Comparison of ENCODE assay signal across 4 worm cellular contexts in genomic region chrII:13456622-13457021, ce11.
A peak's percentile ranks its signal among the peaks of the same experiment; 100 is the strongest.
TF ChIP-seq lines count a peak whose summit lies in the region.

No protein-coding gene starts in this region.

TF ChIP-seq in whole organism, L2 larva, 48 proteins besides CTCF, POLR2A, EP300 and RAD21:
- TF ChIP-seq gmeb-1 (tag; optimal IDR thresholded peaks at IDR 0.05; lab: Kevin White, UChicago) (no peak), unc-55 (GFP tag; optimal IDR thresholded peaks at IDR 0.05; lab: Kevin White, UChicago) (peak; percentile 29), snpc-4 (tag; optimal IDR thresholded peaks at IDR 0.05; lab: Kevin White, UChicago) (peak; percentile 58), C34F6.9 (tag; optimal IDR thresholded peaks at IDR 0.05; lab: Kevin White, UChicago) (peak; percentile 48), crh-2 (tag; optimal IDR thresholded peaks at IDR 0.05; lab: Kevin White, UChicago) (peak; percentile 5), aly-2 (tag; optimal IDR thresholded peaks at IDR 0.05; lab: Kevin White, UChicago) (no peak), ztf-11 (tag; optimal IDR thresholded peaks at IDR 0.05; lab: Kevin White, UChicago) (no peak), fos-1 (tag; optimal IDR thresholded peaks at IDR 0.05; lab: Kevin White, UChicago) (peak; percentile 22), sma-9 (GFP tag; optimal IDR thresholded peaks at IDR 0.05; lab: Kevin White, UChicago) (peak; percentile 24), sma-9 (tag; optimal IDR thresholded peaks at IDR 0.05; lab: Kevin White, UChicago) (no peak), lin-11 (tag; optimal IDR thresholded peaks at IDR 0.05; lab: Kevin White, UChicago) (no peak), unc-62 (GFP tag; optimal IDR thresholded peaks at IDR 0.05; lab: Kevin White, UChicago) (no peak), nhr-129 (tag; optimal IDR thresholded peaks at IDR 0.05; lab: Kevin White, UChicago) (peak; percentile 27), nhr-10 (tag; optimal IDR thresholded peaks at IDR 0.05; lab: Kevin White, UChicago) (no peak), F13H6.1 (tag; optimal IDR thresholded peaks at IDR 0.05; lab: Kevin White, UChicago) (peak; percentile 20), ZK546.5 (tag; optimal IDR thresholded peaks at IDR 0.05; lab: Kevin White, UChicago) (no peak), blmp-1 (tag; optimal IDR thresholded peaks at IDR 0.05; lab: Kevin White, UChicago; ENCODE audit: insufficient read depth) (no peak)

TF ChIP-seq in whole organism, L4 larva, 104 proteins besides CTCF, POLR2A, EP300 and RAD21:
- no peak for TF ChIP-seq zip-2 (tag; optimal IDR thresholded peaks at IDR 0.05; lab: Kevin White, UChicago)
- peak; percentile 42 for TF ChIP-seq lin-13 (GFP tag; optimal IDR thresholded peaks at IDR 0.05; lab: Kevin White, UChicago)
- TF ChIP-seq tag-97 (GFP tag; IDR thresholded peaks at IDR 0.05; lab: Robert Waterston, UW): no peak
- peak; percentile 66 for TF ChIP-seq set-16 (GFP tag; IDR thresholded peaks at IDR 0.05; lab: Robert Waterston, UW)
- peak; percentile 28 for TF ChIP-seq mes-2 (tag; optimal IDR thresholded peaks at IDR 0.05; lab: Kevin White, UChicago; ENCODE audit: poor library complexity, severe bottlenecking)
- peak; percentile 41; the same call in 1 of the 2 replicates for TF ChIP-seq dmd-6 (GFP tag; IDR thresholded peaks at IDR 0.05; lab: Robert Waterston, UW)
- peak; percentile 57 for TF ChIP-seq mep-1 (tag; optimal IDR thresholded peaks at IDR 0.05; lab: Kevin White, UChicago)
- TF ChIP-seq nhr-28 (tag; optimal IDR thresholded peaks at IDR 0.05; lab: Kevin White, UChicago): peak; percentile 45
- peak; percentile 34 for TF ChIP-seq dve-1 (tag; optimal IDR thresholded peaks at IDR 0.05; lab: Kevin White, UChicago; ENCODE audit: insufficient read depth)
- TF ChIP-seq hmg-1.1 (GFP tag; IDR thresholded peaks at IDR 0.05; lab: Robert Waterston, UW): peak; percentile 59; the same call in 1 of the 2 replicates
- TF ChIP-seq nhr-48 (tag; optimal IDR thresholded peaks at IDR 0.05; lab: Kevin White, UChicago): no peak
- peak; percentile 75 for TF ChIP-seq hlh-11 (tag; optimal IDR thresholded peaks at IDR 0.05; lab: Kevin White, UChicago)
- TF ChIP-seq nhr-77 (tag; optimal IDR thresholded peaks at IDR 0.05; lab: Kevin White, UChicago): peak; percentile 33
- TF ChIP-seq unc-62 (GFP tag; optimal IDR thresholded peaks at IDR 0.05 in 1 of 2; lab: Kevin White, UChicago): peak in 1 of 2 experiments; percentile 77
- TF ChIP-seq unc-62 (tag; optimal IDR thresholded peaks at IDR 0.05; lab: Kevin White, UChicago): no peak
- no peak for TF ChIP-seq Y48G9A.11 (GFP tag; IDR thresholded peaks at IDR 0.05; lab: Robert Waterston, UW)
- TF ChIP-seq daf-16 (GFP tag; optimal IDR thresholded peaks at IDR 0.05; lab: Kevin White, UChicago): no peak
- peak; percentile 19 for TF ChIP-seq daf-16 (tag; optimal IDR thresholded peaks at IDR 0.05; lab: Kevin White, UChicago)
- no peak for TF ChIP-seq F49E8.2 (tag; optimal IDR thresholded peaks at IDR 0.05; lab: Kevin White, UChicago; ENCODE audit: borderline replicate concordance)
- TF ChIP-seq lim-7 (GFP tag; IDR thresholded peaks at IDR 0.05; lab: Robert Waterston, UW): 0 out of 2 replicates have a peak, but pooled peaks have one; percentile 50
- peak; percentile 38 for TF ChIP-seq mxl-3 (GFP tag; optimal IDR thresholded peaks at IDR 0.05; lab: Kevin White, UChicago)
- peak; percentile 69 for TF ChIP-seq aha-1 (tag; lab: Kevin White, UChicago)
- no peak for TF ChIP-seq lsy-2 (tag; optimal IDR thresholded peaks at IDR 0.05; lab: Kevin White, UChicago)
- TF ChIP-seq nhr-42 (GFP tag; IDR thresholded peaks at IDR 0.05; lab: Robert Waterston, UW): no peak
TF ChIP-seq in whole organism, L4 larva: peak in this region for 15.

TF ChIP-seq in whole organism, late embryonic, 69 proteins besides CTCF, POLR2A, EP300 and RAD21:
- TF ChIP-seq C38D4.7 (GFP tag; optimal IDR thresholded peaks at IDR 0.05; lab: Kevin White, UChicago) (no peak), rnt-1 (tag; optimal IDR thresholded peaks at IDR 0.05; lab: Kevin White, UChicago) (peak; percentile 45), lim-6 (tag; optimal IDR thresholded peaks at IDR 0.05; lab: Kevin White, UChicago) (no peak), T23F11.4 (GFP tag; optimal IDR thresholded peaks at IDR 0.05; lab: Kevin White, UChicago) (no peak), zip-5 (tag; optimal IDR thresholded peaks at IDR 0.05; lab: Kevin White, UChicago) (no peak), ttx-3 (tag; optimal IDR thresholded peaks at IDR 0.05; lab: Kevin White, UChicago) (no peak), nhr-232 (tag; optimal IDR thresholded peaks at IDR 0.05; lab: Kevin White, UChicago) (no peak), ahr-1 (tag; optimal IDR thresholded peaks at IDR 0.05; lab: Kevin White, UChicago) (no peak), fkh-10 (GFP tag; optimal IDR thresholded peaks at IDR 0.05; lab: Kevin White, UChicago) (no peak), tbx-2 (tag; optimal IDR thresholded peaks at IDR 0.05; lab: Kevin White, UChicago) (peak; percentile 50), F13H6.1 (tag; optimal IDR thresholded peaks at IDR 0.05; lab: Kevin White, UChicago) (no peak), hlh-13 (GFP tag; optimal IDR thresholded peaks at IDR 0.05; lab: Kevin White, UChicago) (no peak), pax-1 (tag; optimal IDR thresholded peaks at IDR 0.05; lab: Kevin White, UChicago) (no peak), ref-2 (tag; optimal IDR thresholded peaks at IDR 0.05; lab: Kevin White, UChicago) (peak; percentile 72), unc-3 (GFP tag; conservative IDR thresholded peaks at IDR 0.05; lab: Robert Waterston, UW) (no peak), unc-3 (tag; optimal IDR thresholded peaks at IDR 0.05; lab: Kevin White, UChicago) (no peak), unc-55 (GFP tag; optimal IDR thresholded peaks at IDR 0.05; lab: Kevin White, UChicago) (peak; percentile 4), hlh-6 (tag; optimal IDR thresholded peaks at IDR 0.05; lab: Kevin White, UChicago) (peak; percentile 34), ceh-31 (tag; optimal IDR thresholded peaks at IDR 0.05; lab: Kevin White, UChicago) (peak; percentile 24), tbx-7 (tag; optimal IDR thresholded peaks at IDR 0.05; lab: Kevin White, UChicago) (no peak), pqm-1 (tag; optimal IDR thresholded peaks at IDR 0.05; lab: Kevin White, UChicago) (no peak), hlh-15 (tag; optimal IDR thresholded peaks at IDR 0.05; lab: Kevin White, UChicago) (no peak), unc-42 (tag; optimal IDR thresholded peaks at IDR 0.05; lab: Kevin White, UChicago) (peak; percentile 5), ceh-34 (tag; optimal IDR thresholded peaks at IDR 0.05; lab: Kevin White, UChicago) (peak; percentile 54), ceh-30 (tag; optimal IDR thresholded peaks at IDR 0.05; lab: Kevin White, UChicago) (no peak), nfya-1 (tag; optimal IDR thresholded peaks at IDR 0.05; lab: Kevin White, UChicago) (peak; percentile 64), C08G9.2 (tag; optimal IDR thresholded peaks at IDR 0.05; lab: Kevin White, UChicago) (no peak), ceh-18 (tag; optimal IDR thresholded peaks at IDR 0.05; lab: Kevin White, UChicago) (peak; percentile 54)

TF ChIP-seq in whole organism, mixed stage, embryonic, 35 proteins besides CTCF, POLR2A, EP300 and RAD21:
- TF ChIP-seq ceh-43 (GFP tag; optimal IDR thresholded peaks at IDR 0.05; lab: Kevin White, UChicago) (no peak), flh-1 (GFP tag; optimal IDR thresholded peaks at IDR 0.05; lab: Kevin White, UChicago) (no peak), cnd-1 (tag; optimal IDR thresholded peaks at IDR 0.05; lab: Kevin White, UChicago) (peak; percentile 18), sem-2 (GFP tag; optimal IDR thresholded peaks at IDR 0.05; lab: Kevin White, UChicago) (no peak), ham-2 (GFP tag; optimal IDR thresholded peaks at IDR 0.05; lab: Kevin White, UChicago) (no peak), mls-2 (tag; optimal IDR thresholded peaks at IDR 0.05; lab: Kevin White, UChicago) (no peak), pha-4 (tag; optimal IDR thresholded peaks at IDR 0.05; lab: Kevin White, UChicago) (peak; percentile 41), sptf-1 (tag; optimal IDR thresholded peaks at IDR 0.05; lab: Kevin White, UChicago) (no peak), drap-1 (GFP tag; optimal IDR thresholded peaks at IDR 0.05; lab: Kevin White, UChicago) (no peak), hlh-1 (tag; optimal IDR thresholded peaks at IDR 0.05; lab: Kevin White, UChicago) (peak; percentile 28), nhr-2 (tag; optimal IDR thresholded peaks at IDR 0.05; lab: Kevin White, UChicago) (no peak), unc-62 (GFP tag; optimal IDR thresholded peaks at IDR 0.05; lab: Kevin White, UChicago) (peak; percentile 49), snpc-4 (tag; optimal IDR thresholded peaks at IDR 0.05; lab: Kevin White, UChicago) (no peak), unc-120 (tag; optimal IDR thresholded peaks at IDR 0.05; lab: Kevin White, UChicago; ENCODE audit: poor library complexity, severe bottlenecking) (peak; percentile 32), nhr-237 (tag; optimal IDR thresholded peaks at IDR 0.05; lab: Kevin White, UChicago) (no peak)
